Worm (Caenorhabditis elegans) whole organism, late embryonic: ENCODE results near the gene lgg-3.

Experiments
- elt-2 ChIP-seq: sonication (generic microtip); optimal IDR thresholded peaks from 2 replicates; lab custom pipeline; 2016; ENCODE audit warnings: missing genetic modification reagents, missing genetic modification characterization, missing compliant biosample characterization
- pha-4 ChIP-seq: fragments of 150-350 bp; optimal IDR thresholded peaks from 2 replicates; lab custom pipeline; 2018; ENCODE audit warnings: missing biosample characterization, missing genetic modification reagents, missing genetic modification characterization
- rnt-1 ChIP-seq: sonication (generic microtip); optimal IDR thresholded peaks from 2 replicates; lab custom pipeline; 2016; ENCODE audit warnings: missing genetic modification characterization, missing compliant biosample characterization
- unc-55 ChIP-seq: sonication (generic microtip); optimal IDR thresholded peaks from 2 replicates; lab custom pipeline; 2017; ENCODE audit warnings: missing biosample characterization, missing genetic modification reagents, missing genetic modification characterization

ce11 chrIII:5719105-5719831, 21.5 kb upstream of the lgg-3 start:
- no peak for TF ChIP-seq unc-55 (GFP tag; lab: Kevin White, UChicago)
- no peak for TF ChIP-seq pha-4 (tag; lab: Kevin White, UChicago)
- TF ChIP-seq rnt-1 (tag; lab: Kevin White, UChicago) = no peak
- TF ChIP-seq elt-2 (tag; lab: Kevin White, UChicago) = no peak
